Worm (Caenorhabditis elegans): ENCODE measurements around the gene R02F11.3.

DNA sequence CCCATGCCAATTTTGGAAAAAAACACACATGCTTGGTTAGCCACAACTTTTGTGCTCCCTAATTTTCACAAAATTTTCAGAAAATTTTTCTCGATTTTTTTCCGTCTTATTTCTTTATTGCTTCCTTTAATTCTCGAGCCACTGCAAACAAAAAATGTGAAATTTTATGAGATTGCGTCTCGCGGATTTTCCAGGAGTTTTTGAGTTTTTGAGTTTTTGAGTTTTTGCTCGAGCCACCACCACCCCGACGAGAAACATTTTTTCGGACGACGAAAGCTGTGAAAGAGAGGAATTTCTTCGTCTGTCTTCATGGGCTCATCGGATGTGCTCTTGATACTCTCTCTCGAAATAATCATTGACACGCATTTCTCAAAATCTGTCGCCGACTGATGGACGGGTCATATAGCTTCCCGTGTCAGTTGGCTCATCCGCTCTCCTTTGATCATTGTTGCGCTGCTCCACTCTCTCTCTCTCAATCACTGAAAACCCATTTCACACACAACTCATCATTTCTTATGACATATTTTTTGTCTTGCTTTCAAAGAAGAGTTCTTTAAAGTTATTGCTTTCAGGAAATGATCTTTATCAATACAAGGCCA is 28.3 kb downstream of the R02F11.3 start, which contains the start of gene C18G1.1:
- TF ChIP-seq aly-2 (tag; optimal IDR thresholded peaks at IDR 0.05) (no peak), R02D3.7 (tag; optimal IDR thresholded peaks at IDR 0.05) (no peak), mep-1 (tag; optimal IDR thresholded peaks at IDR 0.05) (no peak), nhr-25 (tag; optimal IDR thresholded peaks at IDR 0.05; ENCODE audit: borderline replicate concordance, insufficient read depth) (no peak), pqm-1 (tag; optimal IDR thresholded peaks at IDR 0.05) (no peak)
